Worm (Caenorhabditis elegans) whole organism, midembryonic: Measurements from ENCODE around the gene R05G6.5.

Experiments used
- T22C8.4 ChIP-seq: fragments of 200-800 bp; sonication (Bioruptor generic); IDR thresholded peaks from 2 replicates; pipeline ENCODE4 v1.3.6; 2022; ENCODE audit warnings: missing genetic modification characterization, missing compliant biosample characterization
- cog-1 ChIP-seq: sonication (generic microtip); optimal IDR thresholded peaks from 2 replicates; lab custom pipeline; 2016; ENCODE audit warnings: missing genetic modification characterization, missing compliant biosample characterization
- flt-1 ChIP-seq: fragments of 200-800 bp; sonication (Bioruptor generic); IDR thresholded peaks from 2 replicates; pipeline ENCODE4 v1.3.6; 2022; ENCODE audit warnings: missing genetic modification characterization, missing compliant biosample characterization
- klf-2 ChIP-seq: fragments of 200-800 bp; sonication (Bioruptor generic); conservative IDR thresholded peaks from 2 replicates; pipeline ENCODE4 v1.3.6; 2022; ENCODE audit warnings: missing genetic modification reagents, missing genetic modification characterization, missing compliant biosample characterization
- med-1 ChIP-seq: sonication (generic microtip); optimal IDR thresholded peaks from 2 replicates; lab custom pipeline; 2017; ENCODE audit warnings: missing genetic modification characterization, mild to moderate bottlenecking, missing compliant biosample characterization, antibody characterized with exemption, missing genetic modification reagents; ENCODE audit not compliant: insufficient read depth
- ref-1 ChIP-seq: fragments of 200-800 bp; sonication (Bioruptor generic); conservative IDR thresholded peaks from 2 replicates; pipeline ENCODE4 v1.3.6; 2022; ENCODE audit warnings: missing genetic modification reagents, missing genetic modification characterization, missing compliant biosample characterization
- tab-1 ChIP-seq: fragments of 200-800 bp; sonication (Bioruptor generic); IDR thresholded peaks from 2 replicates; pipeline ENCODE4 v1.3.6; 2022; ENCODE audit warnings: missing genetic modification characterization, missing compliant biosample characterization
- ztf-23 ChIP-seq: fragments of 200-800 bp; sonication (Bioruptor generic); IDR thresholded peaks from 2 replicates; pipeline ENCODE4 v1.3.6; 2022; ENCODE audit warnings: missing genetic modification reagents, missing genetic modification characterization, missing compliant biosample characterization
- ztf-29 ChIP-seq: fragments of 200-800 bp; sonication (Bioruptor generic); IDR thresholded peaks from 2 replicates; pipeline ENCODE4 v1.3.6; 2022; ENCODE audit warnings: missing genetic modification reagents, missing genetic modification characterization, missing compliant biosample characterization

DNA sequence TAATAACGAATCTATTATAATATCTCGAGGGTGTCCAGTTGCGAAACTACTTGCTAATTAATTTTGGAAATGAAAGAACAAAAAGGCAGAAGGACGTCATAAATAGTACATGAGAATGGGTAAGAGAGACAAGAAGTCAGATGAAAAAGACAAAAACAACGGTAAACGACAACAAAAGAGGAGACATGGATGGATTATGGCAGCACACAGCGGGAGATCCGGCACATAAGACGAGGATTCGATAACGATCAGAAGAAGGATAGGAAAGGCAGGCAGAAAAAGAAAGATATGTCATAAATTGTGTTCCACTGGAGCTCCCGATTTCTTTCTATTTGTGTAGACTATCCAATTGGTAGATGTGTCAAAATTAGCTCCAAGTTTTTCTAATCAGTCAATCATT is 13.4 kb downstream of the R05G6.5 start:
- TF ChIP-seq ztf-29 (no peak), ztf-23 (GFP tag; lab: Robert Waterston, UW) (no peak), klf-2 (GFP tag; lab: Robert Waterston, UW) (no peak), tab-1 (GFP tag; lab: Robert Waterston, UW) (no peak), T22C8.4 (GFP tag; lab: Robert Waterston, UW) (no peak), flt-1 (GFP tag; lab: Robert Waterston, UW) (no peak), med-1 (GFP tag; lab: Kevin White, UChicago) (no peak), ref-1 (GFP tag; lab: Robert Waterston, UW) (no peak), cog-1 (tag; lab: Kevin White, UChicago) (no peak)
